Fruit fly (Drosophila melanogaster) whole organism, prepupa: Measurements from ENCODE around the gene GstZ1.

ENCODE experiments used
- CG8632 ChIP-seq: fragments of 200-800 bp; sonication (Bioruptor generic); optimal IDR thresholded peaks from 3 replicates; lab custom pipeline; 2016; ENCODE audit warnings: missing biosample characterization, missing genetic modification characterization
- Hr4 ChIP-seq: fragments of 200-800 bp; sonication (Bioruptor generic); optimal IDR thresholded peaks from 3 replicates; lab custom pipeline; 2016; ENCODE audit warnings: missing biosample characterization, missing genetic modification characterization
- OdsH ChIP-seq: fragments of 200-800 bp; sonication (Bioruptor generic); optimal IDR thresholded peaks from 3 replicates; lab custom pipeline; 2016; ENCODE audit warnings: missing biosample characterization, missing genetic modification characterization

DNA sequence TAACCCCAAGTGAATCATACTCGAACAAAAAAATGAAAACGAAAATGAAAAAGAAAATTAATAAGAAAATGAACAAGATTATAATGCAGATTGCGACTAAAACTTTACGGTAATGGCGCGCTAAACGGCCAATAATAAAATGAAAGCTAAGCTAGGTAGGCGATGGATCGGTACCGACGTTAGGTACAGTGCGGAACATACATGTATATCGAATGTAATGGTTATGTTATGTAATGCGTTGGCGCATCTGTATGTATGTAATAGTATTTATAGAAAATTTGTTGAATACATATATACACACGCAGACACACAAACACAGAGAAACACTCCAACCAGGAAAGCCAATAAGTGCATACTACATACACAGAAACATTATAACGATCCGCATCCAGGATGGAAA, 1.4 kb downstream of the GstZ1 start:
- TF ChIP-seq Hr4 (no peak), OdsH (GFP tag; lab: Kevin White, UChicago) (no peak), CG8632 (GFP tag; lab: Kevin White, UChicago) (no peak)
